Fruit fly (Drosophila melanogaster) whole organism, prepupa: ENCODE results near the gene snRNP-U1-C.
A peak's percentile ranks its signal among the peaks of the same experiment; 100 is the strongest.

Source experiments
- CG11294 ChIP-seq: fragments of 200-800 bp; sonication (Bioruptor generic); IDR thresholded peaks from 2 replicates; pipeline ENCODE4 v1.3.6; 2022; ENCODE audit warnings: missing biosample characterization, missing genetic modification characterization
- CG15336 ChIP-seq: fragments of 200-800 bp; sonication (Bioruptor generic); IDR thresholded peaks from 2 replicates; pipeline ENCODE4 v1.3.6; 2022; ENCODE audit warnings: missing biosample characterization, missing genetic modification characterization
- Hr38 ChIP-seq: sonication (Bioruptor generic); optimal IDR thresholded peaks from 2 replicates; lab custom pipeline; 2016; ENCODE audit warnings: missing biosample characterization, missing genetic modification characterization
- cyc ChIP-seq: fragments of 200-800 bp; sonication (Bioruptor generic); optimal IDR thresholded peaks from 3 replicates; lab custom pipeline; 2016; ENCODE audit warnings: missing biosample characterization, missing genetic modification characterization
- lz ChIP-seq: fragments of 200-800 bp; sonication (Bioruptor generic); optimal IDR thresholded peaks from 3 replicates; lab custom pipeline; 2016; ENCODE audit warnings: missing biosample characterization, missing genetic modification characterization
- svp ChIP-seq: fragments of 200-800 bp; sonication (Bioruptor generic); peaks from one replicate; lab custom pipeline; 2016; ENCODE audit warnings: missing biosample characterization, missing genetic modification characterization

dm6 chr3R:19014742-19015422 is 31.4 kb upstream of the snRNP-U1-C start:
- no peak for TF ChIP-seq Hr38 (GFP tag; lab: Kevin White, UChicago)
- TF ChIP-seq svp (GFP tag; lab: Kevin White, UChicago), result no peak
- TF ChIP-seq lz (GFP tag; lab: Kevin White, UChicago), result no peak
- TF ChIP-seq cyc, result no peak
- TF ChIP-seq CG11294 (GFP tag; lab: Robert Waterston, UW), result 0 out of 2 replicates have a peak, but pooled peaks have one; percentile 18
- peak; percentile 68; the same call in 1 of the 2 replicates for TF ChIP-seq CG15336 (GFP tag; lab: Robert Waterston, UW)
